Worm (Caenorhabditis elegans): ENCODE data around the gene M01H9.10.

M01H9.10 gene

DNA sequence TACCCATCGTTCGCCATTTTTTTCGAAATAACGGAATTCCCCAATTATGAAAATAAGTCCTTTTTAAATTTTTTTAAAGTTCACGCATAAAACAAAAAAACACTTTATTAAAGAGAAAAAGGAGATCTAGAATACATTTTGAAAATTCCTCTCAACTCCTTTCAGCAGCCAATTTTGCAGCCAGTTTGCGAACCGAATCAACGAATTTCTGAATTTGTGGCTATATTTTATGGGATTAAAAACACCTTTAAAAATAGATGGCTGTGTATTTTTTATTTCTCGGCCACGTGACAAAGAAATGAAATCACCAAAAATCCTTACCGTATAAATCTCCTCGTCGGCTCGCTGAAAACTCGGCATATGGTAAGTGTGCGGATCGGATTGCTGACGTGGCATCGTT, at the start of gene M01H9.10:
M01H9.10 (minus strand) TSS at position 101 of the 400 bp plus-strand sequence.
- no peak for TF ChIP-seq irx-1 (tag; optimal IDR thresholded peaks at IDR 0.05)

DNA sequence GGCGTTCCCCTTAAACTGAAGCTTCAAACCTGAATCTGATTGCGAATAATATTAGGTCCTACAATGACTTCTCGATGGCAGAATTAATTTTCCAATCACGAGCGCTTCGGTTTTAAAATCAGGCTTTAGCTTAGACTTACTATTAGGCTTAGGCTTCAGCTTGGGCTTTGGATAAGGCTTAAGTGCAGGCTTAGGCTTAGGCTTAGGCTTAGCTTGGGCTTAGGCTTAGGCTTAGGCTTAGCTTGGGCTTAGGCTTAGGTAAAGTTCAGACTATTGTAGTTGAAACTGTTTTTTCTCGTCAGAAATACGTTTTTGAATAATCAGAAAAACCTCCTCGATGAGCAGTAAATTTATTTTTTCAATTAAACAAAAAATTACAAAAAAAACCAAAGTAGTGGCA, 46.8 kb upstream of the M01H9.10 start:
- TF ChIP-seq fkh-4 (tag; optimal IDR thresholded peaks at IDR 0.05; ENCODE audit: borderline replicate concordance) (no peak), Y116A8C.19 (tag; optimal IDR thresholded peaks at IDR 0.05; ENCODE audit: borderline replicate concordance) (no peak)

DNA sequence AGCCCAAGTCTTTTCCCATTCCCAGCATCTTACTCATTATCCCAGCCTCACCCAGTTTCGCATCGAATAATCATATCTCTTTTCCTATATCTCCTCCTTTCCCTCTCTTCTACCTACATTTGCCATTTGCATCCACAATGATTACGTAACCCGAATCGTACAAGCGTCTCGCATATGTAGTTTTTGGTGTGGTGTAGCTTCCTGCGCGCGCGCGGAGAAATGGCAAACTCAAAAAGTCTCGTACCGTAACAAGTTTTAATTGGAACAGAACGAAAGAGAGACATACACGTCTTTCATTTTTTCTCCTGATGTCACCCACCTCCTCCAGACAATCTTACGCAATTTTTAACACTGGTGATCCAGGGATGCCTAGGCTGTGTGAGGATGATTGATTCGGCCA, 46.1 kb upstream of the M01H9.10 start:
- TF ChIP-seq jun-1 (tag; optimal IDR thresholded peaks at IDR 0.05) (no peak), blmp-1 (tag; optimal IDR thresholded peaks at IDR 0.05) (peak; percentile 59)

DNA sequence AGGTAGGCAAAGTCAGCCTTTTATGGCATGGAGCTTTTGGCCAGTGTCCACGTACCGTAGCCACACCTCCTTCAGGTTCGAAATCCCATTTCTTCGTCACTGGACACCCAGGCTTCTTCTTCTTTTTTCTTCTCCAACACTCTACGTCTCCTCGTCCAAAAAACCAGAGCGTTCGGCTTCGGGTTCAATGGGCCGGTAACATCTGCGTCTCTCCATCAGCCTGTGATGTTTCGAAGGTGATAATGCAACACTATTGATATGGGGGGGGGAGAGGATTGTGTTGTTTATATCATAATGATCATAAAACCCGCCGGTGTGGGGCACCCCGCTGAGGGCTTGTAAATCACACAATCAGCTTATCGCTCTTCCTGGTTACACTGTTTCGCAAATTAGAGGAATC, 45.0 kb upstream of the M01H9.10 start, which contains the start of gene ZK180.6:
ZK180.6 (minus strand) TSS at position 101 of the 400 bp plus-strand sequence.
- no peak for TF ChIP-seq lin-15B (tag; optimal IDR thresholded peaks at IDR 0.05)
- TF ChIP-seq ceh-82 (tag; optimal IDR thresholded peaks at IDR 0.05) = no peak
- no peak for TF ChIP-seq nhr-84 (tag; optimal IDR thresholded peaks at IDR 0.05)
- no peak for TF ChIP-seq ceh-88 (GFP tag; IDR thresholded peaks at IDR 0.05)
- no peak for TF ChIP-seq unc-86 (tag; optimal IDR thresholded peaks at IDR 0.05)
- TF ChIP-seq fkh-4 (tag; optimal IDR thresholded peaks at IDR 0.05; ENCODE audit: borderline replicate concordance) = no peak
- TF ChIP-seq zip-4 (GFP tag; optimal IDR thresholded peaks at IDR 0.05) = no peak
- no peak for TF ChIP-seq dsc-1 (tag; optimal IDR thresholded peaks at IDR 0.05)
- TF ChIP-seq mab-9 (GFP tag; IDR thresholded peaks at IDR 0.05) = no peak
- TF ChIP-seq nhr-76 (tag; optimal IDR thresholded peaks at IDR 0.05) = no peak
- no peak for TF ChIP-seq F16B12.6 (tag; optimal IDR thresholded peaks at IDR 0.05)
- TF ChIP-seq ceh-8 (GFP tag; optimal IDR thresholded peaks at IDR 0.05) = no peak
- no peak for TF ChIP-seq nhr-47 (tag; optimal IDR thresholded peaks at IDR 0.05)
- no peak for TF ChIP-seq C34B4.2 (tag; optimal IDR thresholded peaks at IDR 0.05)
- TF ChIP-seq blmp-1 (tag; optimal IDR thresholded peaks at IDR 0.05) = no peak
- no peak for TF ChIP-seq snpc-4 (tag; optimal IDR thresholded peaks at IDR 0.05)
- no peak for TF ChIP-seq fos-1 (tag; optimal IDR thresholded peaks at IDR 0.05)

DNA sequence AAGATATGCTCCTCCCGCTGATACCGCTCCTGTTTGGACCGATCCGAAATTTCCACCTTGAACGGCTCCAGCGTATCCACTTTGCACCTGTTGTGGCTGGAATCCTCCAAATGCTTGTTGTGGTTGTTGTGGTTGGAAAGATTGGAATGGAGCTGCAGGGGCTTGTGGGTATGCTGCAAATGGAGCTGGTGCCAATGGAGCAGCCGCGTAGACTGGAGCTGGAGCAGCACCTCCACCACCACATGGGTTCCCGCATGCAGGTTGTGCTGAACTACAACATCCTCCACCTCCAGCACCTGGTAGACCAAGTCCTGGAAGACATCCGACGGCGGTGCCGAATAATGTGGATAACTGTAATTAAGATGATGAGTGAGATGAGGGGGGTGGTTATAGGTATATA, 43.5 kb upstream of the M01H9.10 start:
- TF ChIP-seq ama-1 (optimal IDR thresholded peaks at IDR 0.05) (no peak), nhr-85 (tag) (peak; percentile 35)

DNA sequence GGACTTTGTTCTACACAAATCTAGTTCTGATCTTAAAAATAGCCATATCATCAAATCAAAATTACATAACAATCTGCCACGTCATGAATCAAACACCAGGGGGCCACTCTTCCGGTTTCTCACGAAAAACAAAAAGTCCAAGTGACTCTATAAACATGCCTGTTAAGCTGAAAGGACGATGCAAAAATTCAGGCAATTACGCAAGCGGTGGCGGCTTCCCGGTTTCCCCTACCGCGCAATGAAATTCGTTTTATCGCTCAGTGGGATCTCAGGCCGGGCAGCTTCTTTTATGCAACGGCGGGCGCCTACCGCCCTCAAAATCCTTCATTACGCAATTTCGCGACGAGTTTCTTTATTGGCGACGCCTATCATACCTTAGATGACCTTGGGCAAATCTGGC, 39.8 kb upstream of the M01H9.10 start:
- TF ChIP-seq unc-86 (tag; optimal IDR thresholded peaks at IDR 0.05) (no peak), ceh-88 (GFP tag; IDR thresholded peaks at IDR 0.05) (no peak), tbx-2 (tag; optimal IDR thresholded peaks at IDR 0.05) (no peak), mef-2 (tag; optimal IDR thresholded peaks at IDR 0.05) (no peak), ceh-8 (GFP tag; optimal IDR thresholded peaks at IDR 0.05) (no peak), C04F5.9 (tag; optimal IDR thresholded peaks at IDR 0.05) (no peak), dsc-1 (tag; optimal IDR thresholded peaks at IDR 0.05) (no peak), Y116A8C.19 (tag; optimal IDR thresholded peaks at IDR 0.05; ENCODE audit: borderline replicate concordance) (no peak), rnt-1 (tag; optimal IDR thresholded peaks at IDR 0.05) (no peak), nhr-47 (tag; optimal IDR thresholded peaks at IDR 0.05) (no peak), hlh-17 (GFP tag; optimal IDR thresholded peaks at IDR 0.05; ENCODE audit: borderline replicate concordance) (no peak), nhr-11 (tag; optimal IDR thresholded peaks at IDR 0.05) (no peak), nhr-84 (tag; optimal IDR thresholded peaks at IDR 0.05) (no peak), hlh-4 (tag; optimal IDR thresholded peaks at IDR 0.05) (no peak), nhr-76 (tag; optimal IDR thresholded peaks at IDR 0.05) (no peak), ztf-4 (tag; optimal IDR thresholded peaks at IDR 0.05) (no peak)

DNA sequence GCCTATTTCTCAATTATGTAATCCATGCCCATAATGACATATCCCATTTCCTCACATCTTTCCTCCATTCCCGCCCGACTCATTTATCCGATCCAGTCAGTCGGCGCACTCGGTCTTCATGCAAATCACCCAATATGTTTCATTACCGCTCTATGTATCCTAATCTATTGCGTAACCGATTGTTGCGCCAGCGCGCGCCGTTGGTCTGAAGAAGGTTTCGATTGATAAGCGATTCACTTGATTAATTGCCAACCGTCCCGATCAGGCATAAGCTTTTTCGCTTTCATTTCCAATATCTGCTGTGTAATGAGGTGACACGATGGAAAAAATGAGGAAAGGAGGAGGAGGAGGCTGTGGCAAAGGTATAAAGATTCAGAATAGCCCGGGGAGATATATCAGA, 38.2 kb upstream of the M01H9.10 start:
- TF ChIP-seq nhr-12 (tag; optimal IDR thresholded peaks at IDR 0.05) = no peak
- peak; percentile 98 for TF ChIP-seq blmp-1 (tag; optimal IDR thresholded peaks at IDR 0.05)
- no peak for TF ChIP-seq nhr-11 (tag; optimal IDR thresholded peaks at IDR 0.05)
- no peak for TF ChIP-seq zip-4 (GFP tag; optimal IDR thresholded peaks at IDR 0.05)
- TF ChIP-seq nhr-77 (tag; optimal IDR thresholded peaks at IDR 0.05) = no peak
